Worm (Caenorhabditis elegans): ENCODE measurements around the gene K11G12.6.

Gene K11G12.6

DNA sequence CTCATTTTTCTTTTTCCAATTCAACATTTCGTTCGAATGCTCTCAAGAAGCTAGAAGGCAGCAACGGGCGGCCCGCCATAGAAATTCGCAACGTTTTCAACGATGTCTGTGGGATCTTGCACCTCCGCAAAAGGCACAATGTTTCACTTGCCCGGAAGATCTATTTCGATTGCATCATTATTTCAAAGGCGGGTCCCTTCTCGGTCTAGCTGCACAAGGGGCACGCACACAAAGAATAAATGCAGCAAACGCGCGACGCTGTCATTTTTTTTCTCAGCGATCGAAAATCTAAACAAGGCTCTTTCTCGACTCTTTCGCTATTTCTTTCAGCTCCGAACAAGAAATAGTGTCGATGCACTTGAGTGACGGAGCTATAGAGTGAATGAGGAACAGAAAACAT, 15.5 kb upstream of the K11G12.6 start:
- TF ChIP-seq eor-1 (tag; optimal IDR thresholded peaks at IDR 0.05): no peak
- TF ChIP-seq unc-62 (GFP tag; optimal IDR thresholded peaks at IDR 0.05): peak; percentile 60
- TF ChIP-seq ceh-28 (tag; optimal IDR thresholded peaks at IDR 0.05): no peak
- TF ChIP-seq skn-1 (tag; optimal IDR thresholded peaks at IDR 0.05): no peak
- peak; percentile 85 for TF ChIP-seq fkh-10 (GFP tag; optimal IDR thresholded peaks at IDR 0.05)
- TF ChIP-seq elt-3 (tag; optimal IDR thresholded peaks at IDR 0.05): no peak
- TF ChIP-seq nhr-28 (tag; optimal IDR thresholded peaks at IDR 0.05): no peak
- peak; percentile 36 for TF ChIP-seq mdl-1 (tag; optimal IDR thresholded peaks at IDR 0.05)
- TF ChIP-seq nhr-76 (tag; optimal IDR thresholded peaks at IDR 0.05): no peak
- no peak for TF ChIP-seq ztf-4 (tag; optimal IDR thresholded peaks at IDR 0.05)
- TF ChIP-seq pha-4 (tag; optimal IDR thresholded peaks at IDR 0.05): no peak
- no peak for TF ChIP-seq aly-2 (tag; optimal IDR thresholded peaks at IDR 0.05)
- no peak for TF ChIP-seq nhr-11 (tag; optimal IDR thresholded peaks at IDR 0.05)
- no peak for TF ChIP-seq nhr-12 (tag; optimal IDR thresholded peaks at IDR 0.05)
- TF ChIP-seq snpc-4 (tag; optimal IDR thresholded peaks at IDR 0.05): no peak
- TF ChIP-seq ceh-16 (tag; optimal IDR thresholded peaks at IDR 0.05): no peak
- TF ChIP-seq lin-39 (tag; optimal IDR thresholded peaks at IDR 0.05): peak; percentile 66
- no peak for TF ChIP-seq fkh-2 (tag; optimal IDR thresholded peaks at IDR 0.05)
- TF ChIP-seq nhr-237 (tag; optimal IDR thresholded peaks at IDR 0.05): no peak
- peak; percentile 15 for TF ChIP-seq hmg-11 (tag; optimal IDR thresholded peaks at IDR 0.05)
- no peak for TF ChIP-seq mml-1 (tag; optimal IDR thresholded peaks at IDR 0.05)
- no peak for TF ChIP-seq egl-5 (tag; optimal IDR thresholded peaks at IDR 0.05)
- TF ChIP-seq ceh-9 (tag; optimal IDR thresholded peaks at IDR 0.05): no peak
- TF ChIP-seq daf-12 (tag; optimal IDR thresholded peaks at IDR 0.05): no peak
- TF ChIP-seq ztf-11 (tag; optimal IDR thresholded peaks at IDR 0.05): no peak
- TF ChIP-seq nhr-77 (tag; optimal IDR thresholded peaks at IDR 0.05): no peak
- TF ChIP-seq nfya-1 (tag; optimal IDR thresholded peaks at IDR 0.05; ENCODE audit: insufficient read depth): peak; percentile 9
- TF ChIP-seq nhr-67 (tag; optimal IDR thresholded peaks at IDR 0.05): no peak
- no peak for TF ChIP-seq lsy-12 (tag; optimal IDR thresholded peaks at IDR 0.05)
- TF ChIP-seq lin-15B (tag; optimal IDR thresholded peaks at IDR 0.05): no peak
- no peak for TF ChIP-seq zag-1 (tag; optimal IDR thresholded peaks at IDR 0.05)
- no peak for TF ChIP-seq nhr-25 (tag; optimal IDR thresholded peaks at IDR 0.05)
- no peak for TF ChIP-seq fos-1 (tag; optimal IDR thresholded peaks at IDR 0.05)
- TF ChIP-seq nhr-23 (tag; optimal IDR thresholded peaks at IDR 0.05): no peak

DNA sequence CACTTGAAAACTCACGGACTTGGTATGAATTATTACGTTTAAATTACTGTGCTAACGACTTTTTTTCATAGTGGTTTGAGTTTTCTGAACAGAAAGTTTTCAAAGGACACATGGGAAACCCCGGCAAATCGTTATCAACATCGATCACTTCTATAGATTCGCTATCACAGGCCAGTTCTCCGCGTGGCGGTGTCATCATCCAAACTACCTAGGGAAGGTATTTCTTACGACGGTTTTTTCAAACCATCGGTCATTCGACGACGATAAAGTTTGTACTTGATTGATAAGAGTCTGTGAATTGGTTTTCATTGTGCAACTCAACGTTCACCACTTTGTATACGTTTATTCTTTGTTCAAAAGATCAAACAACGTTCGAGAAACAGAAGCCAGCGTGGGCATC, 15.1 kb upstream of the K11G12.6 start:
- peak; percentile 96 for TF ChIP-seq elt-2 (tag; optimal IDR thresholded peaks at IDR 0.05)
- TF ChIP-seq ZK546.5 (tag; optimal IDR thresholded peaks at IDR 0.05): no peak
- TF ChIP-seq zag-1 (tag; optimal IDR thresholded peaks at IDR 0.05): no peak
- TF ChIP-seq nhr-11 (tag; optimal IDR thresholded peaks at IDR 0.05): no peak
- no peak for TF ChIP-seq lin-15B (tag; optimal IDR thresholded peaks at IDR 0.05)
- no peak for TF ChIP-seq lsy-12 (tag; optimal IDR thresholded peaks at IDR 0.05)
- TF ChIP-seq eor-1 (tag; optimal IDR thresholded peaks at IDR 0.05): no peak
- no peak for TF ChIP-seq ceh-82 (tag; optimal IDR thresholded peaks at IDR 0.05)
- TF ChIP-seq hmg-11 (tag; optimal IDR thresholded peaks at IDR 0.05): no peak
- TF ChIP-seq ama-1 (optimal IDR thresholded peaks at IDR 0.05): peak; percentile 37
- TF ChIP-seq fos-1 (tag; optimal IDR thresholded peaks at IDR 0.05): peak; percentile 31
- TF ChIP-seq ztf-11 (tag; optimal IDR thresholded peaks at IDR 0.05): no peak
- TF ChIP-seq nhr-28 (tag; optimal IDR thresholded peaks at IDR 0.05): no peak
- TF ChIP-seq R02D3.7 (tag; optimal IDR thresholded peaks at IDR 0.05): no peak
- TF ChIP-seq mdl-1 (tag; optimal IDR thresholded peaks at IDR 0.05): peak; percentile 72
- no peak for TF ChIP-seq nhr-77 (tag; optimal IDR thresholded peaks at IDR 0.05)
- no peak for TF ChIP-seq tbx-2 (tag; optimal IDR thresholded peaks at IDR 0.05)
- TF ChIP-seq nhr-237 (tag; optimal IDR thresholded peaks at IDR 0.05): no peak
- peak; percentile 78 for TF ChIP-seq jun-1 (tag; optimal IDR thresholded peaks at IDR 0.05)
- no peak for TF ChIP-seq nfya-1 (tag; optimal IDR thresholded peaks at IDR 0.05; ENCODE audit: insufficient read depth)
- TF ChIP-seq nhr-23 (tag; optimal IDR thresholded peaks at IDR 0.05): peak; percentile 65
- TF ChIP-seq unc-62 (GFP tag; optimal IDR thresholded peaks at IDR 0.05): no peak
- peak; percentile 83 for TF ChIP-seq pqm-1 (tag; optimal IDR thresholded peaks at IDR 0.05)
- no peak for TF ChIP-seq sea-2 (GFP tag; optimal IDR thresholded peaks at IDR 0.05)
- TF ChIP-seq unc-39 (tag; optimal IDR thresholded peaks at IDR 0.05): no peak
- no peak for TF ChIP-seq daf-12 (tag; optimal IDR thresholded peaks at IDR 0.05)
- TF ChIP-seq lin-39 (tag; optimal IDR thresholded peaks at IDR 0.05): no peak
- no peak for TF ChIP-seq nhr-76 (tag; optimal IDR thresholded peaks at IDR 0.05)
- no peak for TF ChIP-seq ceh-28 (tag; optimal IDR thresholded peaks at IDR 0.05)
- no peak for TF ChIP-seq mml-1 (tag; optimal IDR thresholded peaks at IDR 0.05)
- TF ChIP-seq pha-4 (tag; optimal IDR thresholded peaks at IDR 0.05): peak; percentile 12
- no peak for TF ChIP-seq nhr-25 (tag; optimal IDR thresholded peaks at IDR 0.05)
- no peak for TF ChIP-seq egl-5 (tag; optimal IDR thresholded peaks at IDR 0.05)
- no peak for TF ChIP-seq fkh-2 (tag; optimal IDR thresholded peaks at IDR 0.05)
- TF ChIP-seq elt-3 (tag; optimal IDR thresholded peaks at IDR 0.05): peak in 1 of 3 experiments; percentile 83
- peak; percentile 76 for TF ChIP-seq nhr-43 (tag; optimal IDR thresholded peaks at IDR 0.05; ENCODE audit: poor library complexity, severe bottlenecking)
- no peak for TF ChIP-seq fkh-10 (GFP tag; optimal IDR thresholded peaks at IDR 0.05)
